Worm (Caenorhabditis elegans) whole organism, midembryonic: ENCODE measurements around the gene C37H5.5.

Experiments
- T22C8.4 ChIP-seq: fragments of 200-800 bp; sonication (Bioruptor generic); IDR thresholded peaks from 2 replicates; pipeline ENCODE4 v1.3.6; 2022; ENCODE audit warnings: missing genetic modification characterization, missing compliant biosample characterization
- cog-1 ChIP-seq: sonication (generic microtip); optimal IDR thresholded peaks from 2 replicates; lab custom pipeline; 2016; ENCODE audit warnings: missing genetic modification characterization, missing compliant biosample characterization
- flt-1 ChIP-seq: fragments of 200-800 bp; sonication (Bioruptor generic); IDR thresholded peaks from 2 replicates; pipeline ENCODE4 v1.3.6; 2022; ENCODE audit warnings: missing genetic modification characterization, missing compliant biosample characterization
- klf-2 ChIP-seq: fragments of 200-800 bp; sonication (Bioruptor generic); conservative IDR thresholded peaks from 2 replicates; pipeline ENCODE4 v1.3.6; 2022; ENCODE audit warnings: missing genetic modification reagents, missing genetic modification characterization, missing compliant biosample characterization
- med-1 ChIP-seq: sonication (generic microtip); optimal IDR thresholded peaks from 2 replicates; lab custom pipeline; 2017; ENCODE audit warnings: missing genetic modification characterization, mild to moderate bottlenecking, missing compliant biosample characterization, antibody characterized with exemption, missing genetic modification reagents; ENCODE audit not compliant: insufficient read depth
- ref-1 ChIP-seq: fragments of 200-800 bp; sonication (Bioruptor generic); conservative IDR thresholded peaks from 2 replicates; pipeline ENCODE4 v1.3.6; 2022; ENCODE audit warnings: missing genetic modification reagents, missing genetic modification characterization, missing compliant biosample characterization
- tab-1 ChIP-seq: fragments of 200-800 bp; sonication (Bioruptor generic); IDR thresholded peaks from 2 replicates; pipeline ENCODE4 v1.3.6; 2022; ENCODE audit warnings: missing genetic modification characterization, missing compliant biosample characterization
- ztf-23 ChIP-seq: fragments of 200-800 bp; sonication (Bioruptor generic); IDR thresholded peaks from 2 replicates; pipeline ENCODE4 v1.3.6; 2022; ENCODE audit warnings: missing genetic modification reagents, missing genetic modification characterization, missing compliant biosample characterization
- ztf-29 ChIP-seq: fragments of 200-800 bp; sonication (Bioruptor generic); IDR thresholded peaks from 2 replicates; pipeline ENCODE4 v1.3.6; 2022; ENCODE audit warnings: missing genetic modification reagents, missing genetic modification characterization, missing compliant biosample characterization

The C37H5.5 gene

DNA sequence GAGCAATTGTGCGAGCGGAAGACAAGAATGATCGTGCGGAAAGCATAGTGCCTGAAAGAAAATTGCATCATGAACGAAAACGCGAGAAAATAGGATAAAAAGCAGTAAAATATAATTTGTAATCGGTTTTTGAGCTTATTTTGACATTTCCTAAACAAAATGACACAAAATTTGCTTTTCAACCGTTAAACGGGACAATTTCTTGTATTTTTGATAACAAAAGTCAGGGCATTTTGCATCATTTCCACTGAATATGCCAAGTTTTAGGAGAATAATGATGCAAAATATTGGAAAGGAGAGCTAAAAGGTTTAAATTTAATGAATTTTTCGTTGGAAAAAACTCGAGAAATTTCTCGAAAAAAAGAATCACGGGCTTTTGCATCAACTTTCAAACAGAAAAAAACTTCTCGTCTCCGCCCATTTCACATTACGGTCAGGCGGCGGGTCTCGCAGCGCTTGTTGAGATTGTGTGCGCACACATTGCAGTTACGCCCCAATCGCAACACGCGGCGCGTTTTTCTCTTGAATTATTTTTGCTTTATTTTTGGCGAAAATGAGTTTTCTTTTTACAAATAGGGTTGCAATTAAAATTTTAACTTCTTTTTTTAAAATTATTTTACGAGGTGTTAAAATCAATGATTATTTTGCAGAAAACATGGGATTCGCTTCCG is at the start of gene C37H5.5, which contains the start of gene hsp-6:
Gene C37H5.5 (plus strand): TSS at position 651 of the 671 bp plus-strand sequence.
Gene hsp-6 (minus strand): TSS at position 51 of the 671 bp plus-strand sequence.
- no peak for TF ChIP-seq T22C8.4 (GFP tag; lab: Robert Waterston, UW)
- TF ChIP-seq ztf-29, result no peak
- TF ChIP-seq tab-1 (GFP tag; lab: Robert Waterston, UW), result no peak
- no peak for TF ChIP-seq med-1 (GFP tag; lab: Kevin White, UChicago)
- TF ChIP-seq cog-1 (tag; lab: Kevin White, UChicago), result peak; percentile 40
- peak; percentile 43; the same call in 1 of the 2 replicates for TF ChIP-seq ztf-23
- no peak for TF ChIP-seq ref-1
- no peak for TF ChIP-seq klf-2 (GFP tag; lab: Robert Waterston, UW)
- TF ChIP-seq flt-1 (GFP tag; lab: Robert Waterston, UW), result 0 out of 2 replicates have a peak, but pooled peaks have one; percentile 55

DNA sequence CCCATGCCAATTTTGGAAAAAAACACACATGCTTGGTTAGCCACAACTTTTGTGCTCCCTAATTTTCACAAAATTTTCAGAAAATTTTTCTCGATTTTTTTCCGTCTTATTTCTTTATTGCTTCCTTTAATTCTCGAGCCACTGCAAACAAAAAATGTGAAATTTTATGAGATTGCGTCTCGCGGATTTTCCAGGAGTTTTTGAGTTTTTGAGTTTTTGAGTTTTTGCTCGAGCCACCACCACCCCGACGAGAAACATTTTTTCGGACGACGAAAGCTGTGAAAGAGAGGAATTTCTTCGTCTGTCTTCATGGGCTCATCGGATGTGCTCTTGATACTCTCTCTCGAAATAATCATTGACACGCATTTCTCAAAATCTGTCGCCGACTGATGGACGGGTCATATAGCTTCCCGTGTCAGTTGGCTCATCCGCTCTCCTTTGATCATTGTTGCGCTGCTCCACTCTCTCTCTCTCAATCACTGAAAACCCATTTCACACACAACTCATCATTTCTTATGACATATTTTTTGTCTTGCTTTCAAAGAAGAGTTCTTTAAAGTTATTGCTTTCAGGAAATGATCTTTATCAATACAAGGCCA is 49.7 kb upstream of the C37H5.5 start, which contains the start of gene C18G1.1:
Gene C18G1.1 (plus strand): TSS at position 573 of the 599 bp plus-strand sequence.
- TF ChIP-seq cog-1 (tag; lab: Kevin White, UChicago) (no peak), ref-1 (no peak), ztf-29 (no peak), med-1 (GFP tag; lab: Kevin White, UChicago) (no peak), T22C8.4 (GFP tag; lab: Robert Waterston, UW) (no peak), klf-2 (GFP tag; lab: Robert Waterston, UW) (no peak), tab-1 (GFP tag; lab: Robert Waterston, UW) (no peak), ztf-23 (no peak), flt-1 (GFP tag; lab: Robert Waterston, UW) (no peak)

DNA sequence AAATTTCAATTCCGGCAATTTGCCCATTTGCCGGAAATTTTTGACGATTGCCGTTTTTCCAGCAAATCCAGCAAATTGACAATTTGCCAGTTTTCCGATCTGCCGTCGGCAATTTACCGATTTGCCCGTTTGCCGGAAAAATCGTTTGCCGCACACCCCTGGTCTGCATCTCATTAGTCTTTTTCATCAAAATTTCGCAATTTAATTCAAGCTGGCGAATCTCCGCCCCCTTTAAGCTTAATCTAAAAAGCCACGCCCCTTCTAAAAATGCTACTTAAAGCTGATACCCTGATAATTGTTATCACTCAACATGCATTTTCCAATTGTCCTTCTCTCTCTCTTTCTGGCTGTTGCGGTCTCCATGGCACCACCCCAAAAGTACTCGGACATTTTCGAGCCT is 43.8 kb upstream of the C37H5.5 start, which contains the start of gene Y60C6A.1:
Gene Y60C6A.1 (plus strand): TSS at position 301 of the 400 bp plus-strand sequence.
- TF ChIP-seq ztf-23, result no peak

DNA sequence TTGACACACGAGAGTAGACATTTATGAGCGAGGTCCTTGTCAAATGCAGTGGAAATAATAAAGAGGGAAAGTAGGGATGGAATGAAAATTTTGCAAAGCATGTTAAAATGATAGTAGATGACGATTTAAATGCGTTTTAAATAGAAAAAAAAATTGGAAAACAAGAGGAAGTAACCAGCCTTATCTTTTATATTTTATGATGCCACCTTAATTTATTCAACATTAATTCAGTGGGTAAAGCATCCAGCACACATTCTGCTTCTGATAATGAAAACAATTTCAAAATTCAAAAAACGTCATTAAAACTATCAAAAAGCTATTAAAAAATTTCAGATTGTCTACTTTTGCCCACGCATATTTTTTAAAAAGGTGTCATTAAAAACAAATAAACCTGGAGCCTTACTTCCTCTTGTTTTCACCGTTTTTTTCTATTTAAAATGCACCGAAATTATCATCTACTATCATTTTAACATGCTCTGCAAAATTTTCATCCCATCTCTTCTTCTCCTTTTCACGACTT is 41.8 kb upstream of the C37H5.5 start, which contains the start of the genes Y60C6A.2 and Y60C6A.3:
Gene Y60C6A.2 (minus strand): TSS at position 101 of the 520 bp plus-strand sequence.
Gene Y60C6A.3 (plus strand): TSS at position 470 of the 520 bp plus-strand sequence.
- TF ChIP-seq klf-2 (GFP tag; lab: Robert Waterston, UW) (no peak), cog-1 (tag; lab: Kevin White, UChicago) (no peak), ztf-29 (no peak), ref-1 (no peak), med-1 (GFP tag; lab: Kevin White, UChicago) (no peak), T22C8.4 (GFP tag; lab: Robert Waterston, UW) (no peak)

DNA sequence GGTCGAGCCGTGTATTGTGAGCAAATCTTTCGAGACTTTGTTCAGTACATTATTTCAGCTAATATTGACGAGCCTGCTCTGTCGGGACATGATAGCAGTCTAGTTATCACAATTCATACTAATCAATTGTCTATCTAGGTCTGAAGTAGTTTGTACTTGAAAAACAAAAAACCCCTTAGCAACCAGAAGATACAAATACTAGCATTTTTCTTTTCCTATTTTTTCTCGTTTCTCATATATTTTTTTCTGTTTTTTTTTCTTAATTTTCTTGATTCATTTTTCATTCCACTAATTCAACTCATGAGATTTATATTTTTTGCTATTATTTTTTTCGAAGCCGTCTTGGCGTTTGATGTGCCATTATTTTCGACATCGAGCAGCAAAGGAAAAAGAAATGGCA is 40.0 kb upstream of the C37H5.5 start, which contains the start of gene R02F11.9:
Gene R02F11.9 (plus strand): TSS at position 301 of the 400 bp plus-strand sequence.
- TF ChIP-seq ref-1, result no peak

DNA sequence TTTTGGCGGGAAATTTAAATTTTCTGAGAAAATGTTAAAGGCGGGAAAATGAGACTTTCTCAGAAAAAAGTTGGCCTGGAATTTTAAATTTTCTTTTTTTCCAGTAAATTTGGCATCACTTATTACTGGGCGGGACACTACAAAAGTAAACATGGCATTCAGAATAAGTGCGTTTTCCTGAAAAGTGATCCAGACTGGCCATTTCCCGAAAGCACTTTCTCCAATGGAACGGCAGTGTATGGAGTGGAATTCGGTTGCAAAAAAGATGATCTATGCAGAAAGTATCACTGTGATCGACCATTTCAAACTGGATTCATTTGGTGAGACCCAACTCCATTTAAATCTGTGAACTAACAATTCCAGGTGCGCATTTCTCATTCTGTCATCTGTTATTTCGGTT is 39.3 kb upstream of the C37H5.5 start:
- TF ChIP-seq T22C8.4 (GFP tag; lab: Robert Waterston, UW) (no peak), ztf-29 (no peak), med-1 (GFP tag; lab: Kevin White, UChicago) (no peak), tab-1 (GFP tag; lab: Robert Waterston, UW) (no peak), klf-2 (GFP tag; lab: Robert Waterston, UW) (no peak), cog-1 (tag; lab: Kevin White, UChicago) (no peak), flt-1 (GFP tag; lab: Robert Waterston, UW) (no peak), ref-1 (no peak), ztf-23 (no peak)

DNA sequence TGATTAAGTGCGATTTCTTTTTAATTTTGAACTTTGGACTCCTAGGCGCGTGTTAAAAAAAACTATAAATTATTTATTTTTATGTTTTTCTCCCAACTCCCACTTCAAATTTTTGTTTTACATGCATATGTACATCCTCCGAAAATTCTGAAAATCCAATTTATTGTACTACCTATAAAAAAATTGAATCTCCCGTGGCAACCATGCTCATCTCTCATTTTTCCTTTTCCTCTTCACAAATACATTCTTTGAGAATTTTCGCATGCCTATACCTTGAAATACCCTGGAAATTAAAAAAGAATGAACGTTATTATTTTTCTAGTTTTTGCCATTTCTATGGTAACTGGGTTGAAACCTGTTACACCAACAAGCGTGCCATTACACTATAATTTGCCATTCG is 38.3 kb upstream of the C37H5.5 start, which contains the start of gene R02F11.10:
Gene R02F11.10 (plus strand): TSS at position 301 of the 400 bp plus-strand sequence.
- TF ChIP-seq klf-2 (GFP tag; lab: Robert Waterston, UW) (no peak), ztf-29 (no peak), tab-1 (GFP tag; lab: Robert Waterston, UW) (no peak), cog-1 (tag; lab: Kevin White, UChicago) (no peak), ref-1 (no peak), flt-1 (GFP tag; lab: Robert Waterston, UW) (no peak), T22C8.4 (GFP tag; lab: Robert Waterston, UW) (no peak), ztf-23 (no peak), med-1 (GFP tag; lab: Kevin White, UChicago) (no peak)

DNA sequence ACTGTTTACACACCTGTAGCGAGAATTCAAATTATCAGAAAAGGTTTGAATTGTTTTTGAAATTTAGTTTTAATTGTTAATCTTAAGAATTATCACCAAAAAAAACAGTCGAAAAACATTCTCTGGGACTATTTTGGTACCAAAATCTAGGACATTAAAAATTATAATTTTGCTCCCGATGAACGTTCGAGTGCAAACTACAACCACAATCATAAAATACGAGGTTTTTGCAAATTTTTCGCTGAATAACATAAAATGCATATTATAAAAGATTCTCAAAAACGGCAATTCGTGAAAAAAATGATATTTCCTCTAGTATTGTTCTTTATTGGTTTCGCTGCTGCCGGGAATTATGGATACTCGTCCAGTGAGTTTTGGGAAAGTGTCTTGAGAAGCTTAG is 36.8 kb upstream of the C37H5.5 start, which contains the start of gene R02F11.12:
Gene R02F11.12 (plus strand): TSS at position 301 of the 400 bp plus-strand sequence.
- no peak for TF ChIP-seq cog-1 (tag; lab: Kevin White, UChicago)
- no peak for TF ChIP-seq flt-1 (GFP tag; lab: Robert Waterston, UW)
- TF ChIP-seq med-1 (GFP tag; lab: Kevin White, UChicago), result no peak
- TF ChIP-seq ztf-23, result no peak
- no peak for TF ChIP-seq tab-1 (GFP tag; lab: Robert Waterston, UW)
- TF ChIP-seq ref-1, result no peak
- no peak for TF ChIP-seq ztf-29
- no peak for TF ChIP-seq klf-2 (GFP tag; lab: Robert Waterston, UW)
- no peak for TF ChIP-seq T22C8.4 (GFP tag; lab: Robert Waterston, UW)

DNA sequence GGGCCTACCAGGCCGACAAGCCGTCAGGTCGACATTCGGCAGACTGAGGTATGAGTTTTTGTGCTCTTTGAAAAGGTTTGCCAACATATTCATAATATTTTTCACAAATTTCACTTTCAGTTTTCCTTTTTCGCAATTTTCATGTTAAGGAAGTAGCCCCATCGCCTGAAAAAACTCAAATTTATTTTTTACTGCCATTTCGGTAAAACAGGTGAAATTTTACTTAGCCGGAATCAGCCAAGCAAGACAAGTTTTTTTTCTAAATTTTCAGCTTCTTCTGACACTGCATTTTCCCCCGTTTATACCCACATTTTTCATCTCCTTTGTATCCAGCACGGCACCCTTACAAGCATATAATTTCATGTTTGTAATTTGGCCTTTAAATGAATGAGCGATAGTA is 35.6 kb upstream of the C37H5.5 start, which contains the start of gene R02F11.11:
Gene R02F11.11 (plus strand): TSS at position 301 of the 400 bp plus-strand sequence.
- TF ChIP-seq cog-1 (tag; lab: Kevin White, UChicago), result no peak
- no peak for TF ChIP-seq ztf-29
- TF ChIP-seq med-1 (GFP tag; lab: Kevin White, UChicago), result no peak
- TF ChIP-seq tab-1 (GFP tag; lab: Robert Waterston, UW), result no peak
- no peak for TF ChIP-seq ref-1
- TF ChIP-seq ztf-23, result no peak
- no peak for TF ChIP-seq klf-2 (GFP tag; lab: Robert Waterston, UW)
- TF ChIP-seq T22C8.4 (GFP tag; lab: Robert Waterston, UW), result no peak
- TF ChIP-seq flt-1 (GFP tag; lab: Robert Waterston, UW), result no peak
